Fruit fly (Drosophila melanogaster): ENCODE measurements around the gene CG3706.

CG3706 gene

DNA sequence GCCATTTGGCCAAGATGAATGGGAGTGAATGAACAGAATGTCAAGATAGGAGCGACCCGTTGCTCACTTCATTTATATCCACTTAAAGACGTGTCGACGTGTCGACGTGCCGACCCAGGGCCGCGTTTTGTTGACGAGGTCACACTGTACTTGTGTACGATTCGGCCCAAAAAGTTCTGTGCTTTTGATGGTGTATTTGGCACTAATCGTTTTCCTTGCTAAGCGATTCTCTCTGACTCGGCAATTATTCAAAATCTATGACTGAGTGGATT is 15.9 kb upstream of the CG3706 start (continued):
- TF ChIP-seq CG6813 (GFP tag; optimal IDR thresholded peaks at IDR 0.05) (no peak), CG12659 (GFP tag; optimal IDR thresholded peaks at IDR 0.05) (no peak), CG13775 (GFP tag; optimal IDR thresholded peaks at IDR 0.05) (no peak), lola (GFP tag; optimal IDR thresholded peaks at IDR 0.05) (no peak), CG4617 (GFP tag; optimal IDR thresholded peaks at IDR 0.05; ENCODE audit: borderline replicate concordance) (no peak), run (tag; optimal IDR thresholded peaks at IDR 0.05) (no peak), D (optimal IDR thresholded peaks at IDR 0.05) (no peak), D (GFP tag; optimal IDR thresholded peaks at IDR 0.05) (no peak), Optix (GFP tag; IDR thresholded peaks at IDR 0.05) (no peak), sens (GFP tag) (no peak), GATAe (GFP tag; conservative IDR thresholded peaks at IDR 0.05) (no peak; the same call in 1 of the 2 replicates), CG11695 (GFP tag; IDR thresholded peaks at IDR 0.05) (no peak), CG4424 (GFP tag; optimal IDR thresholded peaks at IDR 0.05) (no peak), Xrp1 (GFP tag; IDR thresholded peaks at IDR 0.05) (no peak), Dfd (GFP tag; optimal IDR thresholded peaks at IDR 0.05) (no peak), CG11247 (GFP tag; IDR thresholded peaks at IDR 0.05) (no peak), CG1024 (GFP tag; IDR thresholded peaks at IDR 0.05) (no peak), so (GFP tag; IDR thresholded peaks at IDR 0.05) (no peak), Dll (GFP tag; IDR thresholded peaks at IDR 0.05; ENCODE audit: partially characterized antibody) (no peak), CG18011 (GFP tag; optimal IDR thresholded peaks at IDR 0.05) (no peak), tap (tag; optimal IDR thresholded peaks at IDR 0.05) (no peak), CG6683 (GFP tag; optimal IDR thresholded peaks at IDR 0.05) (no peak), CG14860 (GFP tag; IDR thresholded peaks at IDR 0.05; ENCODE audit: partially characterized antibody) (no peak), CG11504 (tag; optimal IDR thresholded peaks at IDR 0.05) (no peak), CG31224 (GFP tag; IDR thresholded peaks at IDR 0.05) (peak; percentile 51), gsb (GFP tag; IDR thresholded peaks at IDR 0.05) (no peak), crc (GFP tag; optimal IDR thresholded peaks at IDR 0.05) (no peak), CG5245 (GFP tag; optimal IDR thresholded peaks at IDR 0.05) (no peak), CG15073 (GFP tag; optimal IDR thresholded peaks at IDR 0.05) (no peak), MTF-1 (GFP tag; optimal IDR thresholded peaks at IDR 0.05; ENCODE audit: borderline replicate concordance) (no peak), Dp (GFP tag; optimal IDR thresholded peaks at IDR 0.05) (no peak), CG10959 (GFP tag; IDR thresholded peaks at IDR 0.05) (no peak), slp2 (GFP tag; optimal IDR thresholded peaks at IDR 0.05) (no peak), CG18476 (GFP tag; optimal IDR thresholded peaks at IDR 0.05) (no peak), hth (optimal IDR thresholded peaks at IDR 0.05) (no peak), tx (GFP tag; optimal IDR thresholded peaks at IDR 0.05) (no peak), B-H2 (GFP tag; optimal IDR thresholded peaks at IDR 0.05) (no peak), CG11456 (GFP tag; IDR thresholded peaks at IDR 0.05) (no peak), mld (GFP tag; IDR thresholded peaks at IDR 0.05; ENCODE audit: partially characterized antibody) (no peak), cato (GFP tag; optimal IDR thresholded peaks at IDR 0.05; ENCODE audit: borderline replicate concordance) (no peak), CG12236 (GFP tag; optimal IDR thresholded peaks at IDR 0.05) (no peak), CG17568 (GFP tag; optimal IDR thresholded peaks at IDR 0.05) (no peak), CG10274 (GFP tag; optimal IDR thresholded peaks at IDR 0.05) (no peak), H15 (GFP tag; IDR thresholded peaks at IDR 0.05) (0 out of 3 replicates have a peak, but pooled peaks have one; percentile 15), Hr51 (GFP tag; optimal IDR thresholded peaks at IDR 0.05) (no peak), zen (tag; optimal IDR thresholded peaks at IDR 0.05) (no peak), CG15011 (GFP tag; optimal IDR thresholded peaks at IDR 0.05) (no peak), zen2 (GFP tag; IDR thresholded peaks at IDR 0.05; ENCODE audit: partially characterized antibody) (no peak), CG11398 (GFP tag; optimal IDR thresholded peaks at IDR 0.05) (no peak), repo (GFP tag; optimal IDR thresholded peaks at IDR 0.05) (no peak), slou (GFP tag; optimal IDR thresholded peaks at IDR 0.05) (no peak), peb (GFP tag; IDR thresholded peaks at IDR 0.05) (no peak)

All from whole organism, embryonic.